Fruit fly (Drosophila melanogaster) whole organism, embryonic: ENCODE measurements around the gene CG14966.

Experiments
- Atf-2 ChIP-seq: fragments of 200-800 bp; sonication (Bioruptor generic); optimal IDR thresholded peaks from 2 replicates; lab custom pipeline; 2016; ENCODE audit warnings: missing biosample characterization, missing genetic modification characterization
- CG10431 ChIP-seq: fragments of 200-800 bp; sonication (Bioruptor generic); optimal IDR thresholded peaks from 3 replicates; lab custom pipeline; 2018; ENCODE audit warnings: missing biosample characterization, mild to moderate bottlenecking, missing genetic modification characterization
- CG11093 ChIP-seq: fragments of 200-800 bp; sonication (Bioruptor generic); IDR thresholded peaks from 3 replicates; pipeline ENCODE4 v1.3.6; 2022; ENCODE audit warnings: missing biosample characterization, missing genetic modification characterization
- CG12391 ChIP-seq: fragments of 200-800 bp; sonication (Bioruptor generic); optimal IDR thresholded peaks from 3 replicates; lab custom pipeline; 2018; ENCODE audit warnings: missing biosample characterization, mild to moderate bottlenecking, missing genetic modification characterization, moderate library complexity
- CG16815 ChIP-seq: fragments of 200-800 bp; sonication (Bioruptor generic); optimal IDR thresholded peaks from 3 replicates; lab custom pipeline; 2017; ENCODE audit warnings: missing biosample characterization, mild to moderate bottlenecking, missing genetic modification characterization
- CG17802 ChIP-seq: fragments of 200-800 bp; sonication (Bioruptor generic); optimal IDR thresholded peaks from 2 replicates; lab custom pipeline; 2018; ENCODE audit warnings: missing biosample characterization, mild to moderate bottlenecking, missing genetic modification characterization, moderate library complexity
- CG17829 ChIP-seq: fragments of 200-800 bp; optimal IDR thresholded peaks from 2 replicates; lab custom pipeline; 2019; ENCODE audit warnings: missing biosample characterization, mild to moderate bottlenecking, missing genetic modification characterization, moderate library complexity
- CG17912 ChIP-seq: fragments of 200-800 bp; sonication (Bioruptor generic); optimal IDR thresholded peaks from 2 replicates; lab custom pipeline; 2018; ENCODE audit warnings: missing biosample characterization, mild to moderate bottlenecking, missing genetic modification characterization
- CG1792 ChIP-seq: fragments of 200-800 bp; sonication (Bioruptor generic); optimal IDR thresholded peaks from 2 replicates; lab custom pipeline; 2016; ENCODE audit warnings: missing biosample characterization, missing genetic modification characterization
- CG18476 ChIP-seq: fragments of 200-800 bp; sonication (Bioruptor generic); optimal IDR thresholded peaks from 2 replicates; lab custom pipeline; 2016; ENCODE audit warnings: missing biosample characterization, mild to moderate bottlenecking, missing genetic modification characterization
- CG3163 ChIP-seq: fragments of 200-800 bp; sonication (Bioruptor generic); optimal IDR thresholded peaks from 3 replicates; lab custom pipeline; 2016; ENCODE audit warnings: missing biosample characterization, missing genetic modification characterization
- CG42726 ChIP-seq: fragments of 200-800 bp; sonication (Bioruptor generic); IDR thresholded peaks from 2 replicates; pipeline ENCODE4 v1.3.6; 2022; ENCODE audit warnings: missing biosample characterization, missing genetic modification characterization; ENCODE audit not compliant: partially characterized antibody
- CG4730 ChIP-seq: fragments of 200-800 bp; sonication (Bioruptor generic); IDR thresholded peaks from 2 replicates; pipeline ENCODE4 v1.3.6; 2022; ENCODE audit warnings: missing biosample characterization, missing genetic modification characterization
- CG6254 ChIP-seq: fragments of 200-800 bp; sonication (Bioruptor generic); optimal IDR thresholded peaks from 3 replicates; lab custom pipeline; 2017; ENCODE audit warnings: mild to moderate bottlenecking, missing biosample characterization, missing genetic modification reagents, missing genetic modification characterization
- CG6765 ChIP-seq: fragments of 200-800 bp; sonication (Bioruptor generic); optimal IDR thresholded peaks from 3 replicates; lab custom pipeline; 2017; ENCODE audit warnings: missing biosample characterization, mild to moderate bottlenecking, missing genetic modification characterization
- CG7271 ChIP-seq: fragments of 200-800 bp; sonication (Bioruptor generic); optimal IDR thresholded peaks from 2 replicates; lab custom pipeline; 2018; ENCODE audit warnings: missing biosample characterization, mild to moderate bottlenecking, missing genetic modification characterization, moderate library complexity
- CG7928 ChIP-seq: fragments of 200-800 bp; sonication (Bioruptor generic); optimal IDR thresholded peaks from 2 replicates; lab custom pipeline; 2017; ENCODE audit warnings: missing biosample characterization, mild to moderate bottlenecking, missing genetic modification characterization
- CG7987 ChIP-seq: fragments of 200-800 bp; sonication (Bioruptor generic); optimal IDR thresholded peaks from 2 replicates; lab custom pipeline; 2018; ENCODE audit warnings: missing biosample characterization, mild to moderate bottlenecking, missing genetic modification characterization, moderate library complexity
- CG9215 ChIP-seq: fragments of 200-800 bp; sonication (Bioruptor generic); IDR thresholded peaks from 2 replicates; pipeline ENCODE4 v1.3.6; 2022; ENCODE audit warnings: missing biosample characterization, missing genetic modification characterization
- CHES-1-like ChIP-seq: fragments of 200-800 bp; sonication (Bioruptor generic); optimal IDR thresholded peaks from 2 replicates; lab custom pipeline; 2016; ENCODE audit warnings: missing biosample characterization, missing genetic modification characterization
- D19A ChIP-seq: fragments of 200-800 bp; optimal IDR thresholded peaks from 3 replicates; lab custom pipeline; 2019; ENCODE audit warnings: missing biosample characterization, mild to moderate bottlenecking, missing genetic modification characterization, moderate library complexity
- E2f1 ChIP-seq: fragments of 200-800 bp; sonication (Bioruptor generic); IDR thresholded peaks from 2 replicates; pipeline ENCODE4 v1.3.6; 2022; ENCODE audit warnings: missing biosample characterization, missing genetic modification characterization
- E2f2 ChIP-seq: fragments of 200-800 bp; sonication (Bioruptor generic); IDR thresholded peaks from 2 replicates; pipeline ENCODE4 v1.3.6; 2022; ENCODE audit warnings: missing biosample characterization, missing genetic modification characterization
- Ets65A ChIP-seq: fragments of 200-800 bp; sonication (Bioruptor generic); peaks from one replicate; lab custom pipeline; 2016; ENCODE audit warnings: missing biosample characterization, missing genetic modification characterization
- Fer2 ChIP-seq: fragments of 200-800 bp; sonication (Bioruptor generic); optimal IDR thresholded peaks from 2 replicates; lab custom pipeline; 2018; ENCODE audit warnings: missing biosample characterization, mild to moderate bottlenecking, missing genetic modification characterization, moderate library complexity
- HLH3B ChIP-seq: fragments of 200-800 bp; sonication (Bioruptor generic); IDR thresholded peaks from 2 replicates; pipeline ENCODE4 v1.3.6; 2022; ENCODE audit warnings: missing biosample characterization, missing genetic modification characterization
- HLH54F ChIP-seq: fragments of 200-800 bp; sonication (Bioruptor generic); optimal IDR thresholded peaks from 3 replicates; lab custom pipeline; 2016; ENCODE audit warnings: missing biosample characterization, missing genetic modification characterization
- Lim3 ChIP-seq: fragments of 200-800 bp; sonication (Bioruptor generic); IDR thresholded peaks from 2 replicates; pipeline ENCODE4 v1.3.6; 2022; ENCODE audit warnings: missing biosample characterization, missing genetic modification characterization
- Lpt ChIP-seq: fragments of >200 bp; optimal IDR thresholded peaks from 2 replicates; lab custom pipeline; 2018; ENCODE audit warnings: missing biosample characterization, missing genetic modification characterization
- Mes4 ChIP-seq: fragments of 200-800 bp; sonication (Bioruptor generic); optimal IDR thresholded peaks from 2 replicates; lab custom pipeline; 2016; ENCODE audit warnings: missing biosample characterization, missing genetic modification characterization
- Myb ChIP-seq: fragments of 200-800 bp; sonication (Bioruptor generic); optimal IDR thresholded peaks from 2 replicates; lab custom pipeline; 2016; ENCODE audit warnings: missing biosample characterization, missing genetic modification characterization
- Nf-YA ChIP-seq: fragments of 200-800 bp; sonication (Bioruptor generic); IDR thresholded peaks from 2 replicates; pipeline ENCODE4 v1.3.6; 2022; ENCODE audit warnings: missing biosample characterization, missing genetic modification characterization
- Nf-YB ChIP-seq: fragments of 200-800 bp; sonication (Bioruptor generic); optimal IDR thresholded peaks from 3 replicates; lab custom pipeline; 2019; ENCODE audit warnings: missing biosample characterization, mild to moderate bottlenecking, missing genetic modification characterization, moderate library complexity
- Optix ChIP-seq: fragments of 200-800 bp; sonication (Bioruptor generic); IDR thresholded peaks from 3 replicates; pipeline ENCODE4 v1.3.6; 2022; ENCODE audit warnings: missing biosample characterization, missing genetic modification characterization
- Trl ChIP-seq, 3 experiments: fragments of >200 bp in 2 of 3; fragments of 200-800 bp in 1 of 3; sonication (Bioruptor generic) in 1 of 3; optimal IDR thresholded peaks; 2 replicates in 1 of 3; 3 replicates in 2 of 3; lab custom pipeline; 2016 to 2017; ENCODE audit warnings: missing biosample characterization in 1 of 3, missing genetic modification characterization in 1 of 3
- bowl ChIP-seq: fragments of 200-800 bp; sonication (Bioruptor generic); IDR thresholded peaks from 2 replicates; pipeline ENCODE4 v1.3.6; 2022; ENCODE audit warnings: missing biosample characterization, missing genetic modification characterization
- br ChIP-seq: fragments of >200 bp; optimal IDR thresholded peaks from 2 replicates; lab custom pipeline; 2017
- cato ChIP-seq: fragments of 200-800 bp; sonication (Bioruptor generic); optimal IDR thresholded peaks from 2 replicates; lab custom pipeline; 2016; ENCODE audit warnings: missing biosample characterization, missing genetic modification characterization, borderline replicate concordance
- disco-r ChIP-seq: fragments of 200-800 bp; sonication (Bioruptor generic); optimal IDR thresholded peaks from 2 replicates; lab custom pipeline; 2016; ENCODE audit warnings: missing biosample characterization, missing genetic modification characterization
- fd102C ChIP-seq: fragments of 200-800 bp; sonication (Bioruptor generic); optimal IDR thresholded peaks from 2 replicates; lab custom pipeline; 2018; ENCODE audit warnings: missing biosample characterization, mild to moderate bottlenecking, missing genetic modification characterization, moderate library complexity
- fd96Cb ChIP-seq: fragments of 200-800 bp; sonication (Bioruptor generic); optimal IDR thresholded peaks from 2 replicates; lab custom pipeline; 2018; ENCODE audit warnings: missing biosample characterization, mild to moderate bottlenecking, missing genetic modification characterization, moderate library complexity
- gem ChIP-seq: fragments of 200-800 bp; sonication (Bioruptor generic); optimal IDR thresholded peaks from 2 replicates; lab custom pipeline; 2019; ENCODE audit warnings: missing biosample characterization, mild to moderate bottlenecking, missing genetic modification characterization, moderate library complexity
- gt ChIP-seq: fragments of 200-800 bp; sonication (Bioruptor generic); IDR thresholded peaks from 2 replicates; pipeline ENCODE4 v1.3.6; 2022; ENCODE audit warnings: missing biosample characterization, missing genetic modification characterization
- hth ChIP-seq: fragments of >200 bp; optimal IDR thresholded peaks from 2 replicates; lab custom pipeline; 2017; ENCODE audit warnings: inconsistent platforms
- otp ChIP-seq: fragments of 200-800 bp; sonication (Bioruptor generic); IDR thresholded peaks from 3 replicates; pipeline ENCODE4, ENCODE4 v1.3.6; 2022; ENCODE audit warnings: missing biosample characterization, missing genetic modification characterization
- pb ChIP-seq: fragments of 200-800 bp; sonication (Bioruptor generic); optimal IDR thresholded peaks from 3 replicates; lab custom pipeline; 2016; ENCODE audit warnings: missing biosample characterization, missing genetic modification characterization
- pfk ChIP-seq: fragments of 200-800 bp; sonication (Bioruptor generic); optimal IDR thresholded peaks from 2 replicates; lab custom pipeline; 2018; ENCODE audit warnings: missing biosample characterization, mild to moderate bottlenecking, missing genetic modification characterization, moderate library complexity
- toy ChIP-seq: fragments of 200-800 bp; sonication (Bioruptor generic); IDR thresholded peaks from 2 replicates; pipeline ENCODE4 v1.3.6; 2022; ENCODE audit warnings: missing biosample characterization, missing genetic modification characterization
- twi ChIP-seq: fragments of 200-800 bp; optimal IDR thresholded peaks from 2 replicates; lab custom pipeline; 2019; ENCODE audit warnings: missing biosample characterization, mild to moderate bottlenecking, missing genetic modification characterization, moderate library complexity
- unpg ChIP-seq: fragments of 200-800 bp; sonication (Bioruptor generic); optimal IDR thresholded peaks from 3 replicates; lab custom pipeline; 2018; ENCODE audit warnings: missing biosample characterization, mild to moderate bottlenecking, missing genetic modification characterization, moderate library complexity
- yki ChIP-seq: fragments of >200 bp; optimal IDR thresholded peaks from 3 replicates; lab custom pipeline; 2018

Gene CG14966

dm6 chr3L:3239033-3239752 lies 41.8 kb upstream of the CG14966 start, which contains the start of gene CG17746 (continued):
- TF ChIP-seq Atf-2 (no peak), disco-r (GFP tag; lab: Kevin White, UChicago) (no peak), HLH54F (GFP tag; lab: Kevin White, UChicago) (peak; percentile 32), pb (peak; percentile 14), D19A (no peak), CG6254 (GFP tag; lab: Kevin White, UChicago) (no peak), twi (tag; lab: Kevin White, UChicago) (no peak), unpg (no peak), Mes4 (GFP tag; lab: Kevin White, UChicago) (peak; percentile 5), CG7271 (no peak), Fer2 (no peak), gt (GFP tag; lab: Robert Waterston, UW) (no peak), Nf-YB (GFP tag; lab: Kevin White, UChicago) (no peak), E2f2 (GFP tag; lab: Robert Waterston, UW) (peak; percentile 99), CG17802 (tag; lab: Kevin White, UChicago) (peak; percentile 50), CG3163 (GFP tag; lab: Kevin White, UChicago) (no peak), Optix (no peak), gem (no peak), yki (lab: Kevin White, UChicago) (no peak), Lpt (GFP tag; lab: Kevin White, UChicago) (no peak), toy (GFP tag; lab: Robert Waterston, UW) (no peak), otp (GFP tag; lab: Robert Waterston, UW) (no peak), Myb (GFP tag; lab: Kevin White, UChicago) (peak; percentile 79), CG11093 (GFP tag; lab: Robert Waterston, UW) (no peak), br (lab: Kevin White, UChicago) (no peak), E2f1 (GFP tag; lab: Robert Waterston, UW) (0 out of 2 replicates have a peak, but pooled peaks have one; percentile 15), CG18476 (GFP tag; lab: Kevin White, UChicago) (no peak), CG16815 (GFP tag; lab: Kevin White, UChicago) (no peak), bowl (GFP tag; lab: Robert Waterston, UW) (no peak), CG17829 (tag; lab: Kevin White, UChicago) (peak; percentile 54), CHES-1-like (peak; percentile 79), CG9215 (no peak), CG4730 (no peak), CG6765 (GFP tag; lab: Kevin White, UChicago) (no peak), CG12391 (tag; lab: Kevin White, UChicago) (peak; percentile 32), Lim3 (GFP tag; lab: Robert Waterston, UW) (no peak), cato (GFP tag; lab: Kevin White, UChicago) (no peak), CG17912 (GFP tag; lab: Kevin White, UChicago) (peak; percentile 69), fd96Cb (tag; lab: Kevin White, UChicago) (no peak), CG10431 (GFP tag; lab: Kevin White, UChicago) (no peak), fd102C (GFP tag; lab: Kevin White, UChicago) (no peak), CG42726 (no peak), HLH3B (no peak), CG1792 (peak; percentile 16), Ets65A (GFP tag; lab: Kevin White, UChicago) (peak; percentile 92), pfk (GFP tag; lab: Kevin White, UChicago) (no peak), Trl (optimal IDR thresholded peaks at IDR 0.05; lab: Kevin White, UChicago) (peak in 1 of 2 experiments; percentile 10), Trl (GFP tag; optimal IDR thresholded peaks at IDR 0.05; lab: Kevin White, UChicago) (peak; percentile 38), hth (lab: Kevin White, UChicago) (no peak), CG7928 (GFP tag; lab: Kevin White, UChicago) (peak; percentile 41), CG7987 (peak; percentile 58), Nf-YA (GFP tag; lab: Robert Waterston, UW) (no peak)
